Worm (Caenorhabditis elegans): ENCODE data around the gene eef-1A.2.

ce11 chrX:7842241-7842640 lies 18.8 kb downstream of the eef-1A.2 start, which contains the start of gene idpp-11:
- TF ChIP-seq ceh-9 (tag; optimal IDR thresholded peaks at IDR 0.05) (no peak), ets-4 (tag; optimal IDR thresholded peaks at IDR 0.05) (no peak), pha-2 (tag; optimal IDR thresholded peaks at IDR 0.05) (no peak), ahr-1 (tag; optimal IDR thresholded peaks at IDR 0.05) (no peak), sox-4 (tag; optimal IDR thresholded peaks at IDR 0.05) (no peak), ama-1 (optimal IDR thresholded peaks at IDR 0.05) (no peak), ceh-22 (tag; optimal IDR thresholded peaks at IDR 0.05) (no peak), pqm-1 (tag; optimal IDR thresholded peaks at IDR 0.05) (no peak), fkh-6 (tag; optimal IDR thresholded peaks at IDR 0.05) (no peak), ceh-34 (tag; optimal IDR thresholded peaks at IDR 0.05) (no peak)

Data from whole organism, late embryonic.